Fruit fly (Drosophila melanogaster): ENCODE results near the gene CG5805.

DNA sequence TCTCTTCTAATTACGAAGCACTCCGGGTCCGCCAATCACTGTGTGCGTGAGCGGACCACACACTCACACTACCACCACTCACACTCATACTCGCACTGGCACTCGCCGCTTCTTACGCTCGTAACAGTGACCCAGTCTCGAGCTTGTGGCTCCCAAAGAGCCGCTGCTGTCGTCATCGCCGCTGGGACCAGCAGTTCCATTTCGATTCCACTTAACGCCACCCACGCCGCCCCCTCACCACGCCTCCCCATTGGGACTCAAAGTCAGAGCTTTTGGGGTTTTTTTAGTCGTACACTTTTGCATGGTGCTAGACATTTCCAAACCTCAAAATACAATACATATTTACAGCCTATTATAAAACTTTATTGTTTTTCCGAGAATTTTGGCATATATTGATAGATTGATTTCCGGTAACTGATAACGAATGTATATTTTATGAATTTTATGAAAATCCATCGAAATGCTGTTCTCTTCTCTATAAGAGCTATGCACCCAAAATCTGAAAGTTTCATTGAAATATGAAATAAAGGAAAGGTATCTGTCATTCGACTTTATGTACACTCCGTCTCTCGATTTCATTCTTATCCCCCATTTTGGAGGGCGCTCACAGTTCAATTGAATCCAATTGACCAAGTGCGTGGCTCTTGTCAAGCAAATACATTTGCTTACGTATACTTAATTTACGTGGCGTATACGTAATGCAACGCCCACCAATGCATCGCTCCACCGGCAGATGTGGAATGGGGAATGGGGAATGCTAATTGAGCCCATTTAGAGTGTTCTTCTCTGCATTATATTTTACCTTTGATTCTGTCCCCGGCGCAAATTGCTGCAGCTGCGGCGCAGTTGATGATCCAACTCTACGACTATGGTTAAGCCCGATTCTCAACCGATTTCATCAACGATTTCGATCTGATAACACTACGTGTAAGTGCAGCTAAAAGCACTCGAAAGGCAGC is 15.7 kb downstream of the CG5805 start, which contains the start of gene CG42331:
- TF ChIP-seq Gug (GFP tag; IDR thresholded peaks at IDR 0.05) (no peak), CG6808 (GFP tag; optimal IDR thresholded peaks at IDR 0.05) (no peak), CG1621 (tag; optimal IDR thresholded peaks at IDR 0.05) (no peak), Eip93F (GFP tag; optimal IDR thresholded peaks at IDR 0.05) (no peak), cyc (GFP tag; optimal IDR thresholded peaks at IDR 0.05) (no peak), CG34406 (GFP tag; optimal IDR thresholded peaks at IDR 0.05) (no peak), net (GFP tag; optimal IDR thresholded peaks at IDR 0.05) (no peak), ss (GFP tag; optimal IDR thresholded peaks at IDR 0.05) (no peak), CG8119 (GFP tag; IDR thresholded peaks at IDR 0.05) (no peak), CG6854 (GFP tag; optimal IDR thresholded peaks at IDR 0.05) (no peak)

Data from whole organism, prepupa.